Fruit fly (Drosophila melanogaster) S2 (cell line): ENCODE measurements around the gene CG9399.

Experiments used
- CG8478 ChIP-seq: fragments of >200 bp; optimal IDR thresholded peaks from 2 replicates; lab custom pipeline; 2018
- CTCF ChIP-seq, 2 experiments: fragments of >200 bp; optimal IDR thresholded peaks; 2 replicates each; lab custom pipeline; 2018

DNA sequence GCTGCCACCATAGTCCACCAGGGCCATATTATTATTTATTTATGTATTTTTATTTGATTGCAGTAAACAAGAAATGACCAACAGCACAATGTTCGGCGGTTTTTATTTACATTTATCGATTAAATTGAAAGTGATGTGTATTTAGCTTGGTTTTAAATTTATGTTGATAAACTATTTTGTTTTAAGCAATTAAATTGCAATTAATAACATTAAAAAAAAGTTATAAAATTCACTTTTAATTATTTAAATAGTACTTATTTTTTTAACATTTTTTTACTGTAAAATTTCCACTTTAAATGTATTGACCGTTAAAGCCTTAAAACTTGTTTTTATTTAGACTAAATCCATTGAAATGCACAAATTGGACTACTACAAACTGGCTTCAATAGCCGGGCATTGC is 3.9 kb downstream of the CG9399 start, which contains the start of gene CG16790:
- TF ChIP-seq CG8478 (no peak), CTCF (optimal IDR thresholded peaks at IDR 0.05; lab: Kevin White, UChicago) (no peak)
